Fruit fly (Drosophila melanogaster) whole organism, prepupa: ENCODE results near the gene CG18258.

ENCODE experiments used
- Blimp-1 ChIP-seq: fragments of 200-800 bp; sonication (Bioruptor generic); optimal IDR thresholded peaks from 3 replicates; lab custom pipeline; 2017; ENCODE audit warnings: missing biosample characterization, missing genetic modification characterization, mild to moderate bottlenecking, moderate library complexity, missing genetic modification reagents
- CG11294 ChIP-seq: fragments of 200-800 bp; sonication (Bioruptor generic); IDR thresholded peaks from 2 replicates; pipeline ENCODE4 v1.3.6; 2022; ENCODE audit warnings: missing biosample characterization, missing genetic modification characterization
- CG11762 ChIP-seq: fragments of 200-800 bp; sonication (Bioruptor generic); optimal IDR thresholded peaks from 3 replicates; lab custom pipeline; 2016; ENCODE audit warnings: missing biosample characterization, missing genetic modification characterization; ENCODE audit not compliant: insufficient read depth
- CG11902 ChIP-seq: fragments of 200-800 bp; sonication (Bioruptor generic); optimal IDR thresholded peaks from 3 replicates; lab custom pipeline; 2016; ENCODE audit warnings: missing biosample characterization, missing genetic modification characterization
- CG15336 ChIP-seq: fragments of 200-800 bp; sonication (Bioruptor generic); IDR thresholded peaks from 2 replicates; pipeline ENCODE4 v1.3.6; 2022; ENCODE audit warnings: missing biosample characterization, missing genetic modification characterization
- CG1621 ChIP-seq: fragments of 200-800 bp; sonication (Bioruptor generic); optimal IDR thresholded peaks from 3 replicates; lab custom pipeline; 2018; ENCODE audit warnings: missing biosample characterization, mild to moderate bottlenecking, missing genetic modification characterization
- CG16779 ChIP-seq: fragments of 200-800 bp; sonication (Bioruptor generic); optimal IDR thresholded peaks from 3 replicates; lab custom pipeline; 2017; ENCODE audit warnings: missing biosample characterization, mild to moderate bottlenecking, missing genetic modification characterization
- CG32006 ChIP-seq: fragments of 200-800 bp; sonication (Bioruptor generic); optimal IDR thresholded peaks from 3 replicates; lab custom pipeline; 2017; ENCODE audit warnings: missing biosample characterization, mild to moderate bottlenecking, missing genetic modification characterization
- CG34406 ChIP-seq: fragments of 200-800 bp; sonication (Bioruptor generic); optimal IDR thresholded peaks from 3 replicates; lab custom pipeline; 2016; ENCODE audit warnings: missing biosample characterization, missing genetic modification characterization
- CG3919 ChIP-seq: fragments of 200-800 bp; sonication (Bioruptor generic); optimal IDR thresholded peaks from 3 replicates; lab custom pipeline; 2016; ENCODE audit warnings: missing biosample characterization, missing genetic modification characterization
- CG4318 ChIP-seq: fragments of 200-800 bp; sonication (Bioruptor generic); optimal IDR thresholded peaks from 3 replicates; lab custom pipeline; 2017; ENCODE audit warnings: missing biosample characterization, mild to moderate bottlenecking, missing genetic modification characterization
- CG6163 ChIP-seq: fragments of 200-800 bp; sonication (Bioruptor generic); IDR thresholded peaks from 3 replicates; pipeline ENCODE4 v1.3.6; 2022; ENCODE audit warnings: missing biosample characterization, missing genetic modification characterization
- CG6276 ChIP-seq: fragments of 200-800 bp; sonication (Bioruptor generic); optimal IDR thresholded peaks from 2 replicates; lab custom pipeline; 2017; ENCODE audit warnings: missing biosample characterization, mild to moderate bottlenecking, missing genetic modification characterization
- CG6792 ChIP-seq: fragments of 200-800 bp; sonication (Bioruptor generic); optimal IDR thresholded peaks from 3 replicates; lab custom pipeline; 2016; ENCODE audit warnings: missing biosample characterization, missing genetic modification characterization
- CG6854 ChIP-seq: fragments of 200-800 bp; sonication (Bioruptor generic); optimal IDR thresholded peaks from 2 replicates; lab custom pipeline; 2017; ENCODE audit warnings: missing biosample characterization, mild to moderate bottlenecking, missing genetic modification characterization
- CG7368 ChIP-seq: fragments of 200-800 bp; sonication (Bioruptor generic); optimal IDR thresholded peaks from 3 replicates; lab custom pipeline; 2016; ENCODE audit warnings: missing biosample characterization, missing genetic modification characterization
- CG8632 ChIP-seq: fragments of 200-800 bp; sonication (Bioruptor generic); optimal IDR thresholded peaks from 3 replicates; lab custom pipeline; 2016; ENCODE audit warnings: missing biosample characterization, missing genetic modification characterization
- CG9139 ChIP-seq: fragments of 200-800 bp; sonication (Bioruptor generic); optimal IDR thresholded peaks from 3 replicates; lab custom pipeline; 2017; ENCODE audit warnings: missing biosample characterization, mild to moderate bottlenecking, missing genetic modification characterization
- Eip75B ChIP-seq: fragments of 200-800 bp; sonication (Bioruptor generic); optimal IDR thresholded peaks from 3 replicates; lab custom pipeline; 2016; ENCODE audit warnings: missing biosample characterization, missing genetic modification characterization
- Eip78C ChIP-seq: fragments of 200-800 bp; sonication (Bioruptor generic); peaks from one replicate; lab custom pipeline; 2016; ENCODE audit warnings: missing biosample characterization, missing genetic modification characterization
- Eip93F ChIP-seq: fragments of 200-800 bp; sonication (Bioruptor generic); optimal IDR thresholded peaks from 2 replicates; lab custom pipeline; 2016; ENCODE audit warnings: missing biosample characterization, mild to moderate bottlenecking, missing genetic modification characterization
- Ets96B ChIP-seq: fragments of 200-800 bp; optimal IDR thresholded peaks from 2 replicates; lab custom pipeline; 2019; ENCODE audit warnings: missing biosample characterization, mild to moderate bottlenecking, missing genetic modification characterization, moderate library complexity
- Hr38 ChIP-seq: sonication (Bioruptor generic); optimal IDR thresholded peaks from 2 replicates; lab custom pipeline; 2016; ENCODE audit warnings: missing biosample characterization, missing genetic modification characterization
- Hr39 ChIP-seq: fragments of 200-800 bp; sonication (Bioruptor generic); optimal IDR thresholded peaks from 2 replicates; lab custom pipeline; 2016; ENCODE audit warnings: missing biosample characterization, missing genetic modification characterization
- Hr4 ChIP-seq: fragments of 200-800 bp; sonication (Bioruptor generic); optimal IDR thresholded peaks from 3 replicates; lab custom pipeline; 2016; ENCODE audit warnings: missing biosample characterization, missing genetic modification characterization
- Lpt ChIP-seq: fragments of 200-800 bp; sonication (Bioruptor generic); optimal IDR thresholded peaks from 3 replicates; lab custom pipeline; 2016; ENCODE audit warnings: missing biosample characterization, missing genetic modification characterization
- Met ChIP-seq: fragments of 200-800 bp; sonication (Bioruptor generic); optimal IDR thresholded peaks from 3 replicates; lab custom pipeline; 2016; ENCODE audit warnings: missing biosample characterization, missing genetic modification characterization
- OdsH ChIP-seq: fragments of 200-800 bp; sonication (Bioruptor generic); optimal IDR thresholded peaks from 3 replicates; lab custom pipeline; 2016; ENCODE audit warnings: missing biosample characterization, missing genetic modification characterization
- Sox102F ChIP-seq: fragments of 200-800 bp; sonication (Bioruptor generic); optimal IDR thresholded peaks from 2 replicates; lab custom pipeline; 2016; ENCODE audit warnings: missing biosample characterization, mild to moderate bottlenecking, missing genetic modification characterization
- Sox14 ChIP-seq: fragments of 200-800 bp; sonication (Bioruptor generic); optimal IDR thresholded peaks from 3 replicates; lab custom pipeline; 2016; ENCODE audit warnings: missing biosample characterization, missing genetic modification characterization
- Sox15 ChIP-seq: fragments of 200-800 bp; sonication (Bioruptor generic); optimal IDR thresholded peaks from 3 replicates; lab custom pipeline; 2016; ENCODE audit warnings: missing biosample characterization, missing genetic modification characterization
- acj6 ChIP-seq: fragments of 200-800 bp; sonication (Bioruptor generic); optimal IDR thresholded peaks from 3 replicates; lab custom pipeline; 2016; ENCODE audit warnings: missing biosample characterization, missing genetic modification characterization
- cyc ChIP-seq: fragments of 200-800 bp; sonication (Bioruptor generic); optimal IDR thresholded peaks from 3 replicates; lab custom pipeline; 2016; ENCODE audit warnings: missing biosample characterization, missing genetic modification characterization
- dac ChIP-seq: fragments of 200-800 bp; sonication (Bioruptor generic); optimal IDR thresholded peaks from 2 replicates; lab custom pipeline; 2017; ENCODE audit warnings: missing biosample characterization, mild to moderate bottlenecking, missing genetic modification characterization
- dsx ChIP-seq: fragments of 200-800 bp; optimal IDR thresholded peaks from 3 replicates; lab custom pipeline; 2019; ENCODE audit warnings: missing biosample characterization, mild to moderate bottlenecking, missing genetic modification characterization, moderate library complexity; ENCODE audit not compliant: poor library complexity, severe bottlenecking
- eg ChIP-seq: fragments of 200-800 bp; sonication (Bioruptor generic); IDR thresholded peaks from 3 replicates; pipeline ENCODE4 v1.3.6; 2022; ENCODE audit warnings: missing biosample characterization, missing genetic modification characterization
- esn ChIP-seq: fragments of 200-800 bp; sonication (Bioruptor generic); optimal IDR thresholded peaks from 2 replicates; lab custom pipeline; 2016; ENCODE audit warnings: missing biosample characterization, mild to moderate bottlenecking, missing genetic modification characterization, moderate library complexity
- fd85E ChIP-seq: fragments of 200-800 bp; sonication (Bioruptor generic); optimal IDR thresholded peaks from 3 replicates; lab custom pipeline; 2016; ENCODE audit warnings: missing biosample characterization, missing genetic modification characterization
- net ChIP-seq: fragments of 200-800 bp; sonication (Bioruptor generic); optimal IDR thresholded peaks from 3 replicates; lab custom pipeline; 2016; ENCODE audit warnings: missing biosample characterization, missing genetic modification characterization
- pdm3 ChIP-seq: fragments of 200-800 bp; sonication (Bioruptor generic); optimal IDR thresholded peaks from 3 replicates; lab custom pipeline; 2016; ENCODE audit warnings: missing biosample characterization, missing genetic modification characterization
- salr ChIP-seq, 2 experiments: fragments of 200-800 bp; sonication (Bioruptor generic); optimal IDR thresholded peaks; 3 replicates each; lab custom pipeline; 2016 to 2018; ENCODE audit warnings: missing biosample characterization in 2 of 2, missing genetic modification characterization in 2 of 2, mild to moderate bottlenecking in 1 of 2
- ss ChIP-seq, 2 experiments: fragments of 200-800 bp; sonication (Bioruptor generic); optimal IDR thresholded peaks; 2 replicates in 1 of 2; 3 replicates in 1 of 2; lab custom pipeline; 2017 to 2018; ENCODE audit warnings: mild to moderate bottlenecking in 2 of 2, missing biosample characterization in 2 of 2, missing genetic modification characterization in 2 of 2, moderate library complexity in 1 of 2
- svp ChIP-seq: fragments of 200-800 bp; sonication (Bioruptor generic); peaks from one replicate; lab custom pipeline; 2016; ENCODE audit warnings: missing biosample characterization, missing genetic modification characterization

CG18258 gene

DNA sequence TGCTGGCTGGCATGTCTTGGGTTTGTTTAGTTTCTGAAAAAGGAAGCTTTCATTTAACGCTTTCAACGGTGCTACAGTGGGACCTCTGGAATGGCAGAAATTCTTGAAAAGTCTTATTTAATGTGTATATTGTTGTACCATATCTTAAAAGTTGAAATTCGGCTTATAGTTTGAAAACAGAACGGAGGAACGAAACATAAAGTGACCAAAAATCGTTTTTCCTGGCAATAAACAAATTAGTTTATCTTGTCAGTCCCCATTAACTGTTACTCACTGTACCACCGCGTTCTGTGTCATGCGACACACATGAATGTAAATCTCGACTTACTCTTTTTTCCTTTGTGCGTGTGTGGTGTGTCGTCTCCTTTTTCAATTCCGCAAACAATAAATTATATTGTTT, 40.0 kb upstream of the CG18258 start (continued):
- TF ChIP-seq Ets96B (no peak), cyc (GFP tag; lab: Kevin White, UChicago) (peak; percentile 69), CG3919 (GFP tag; lab: Kevin White, UChicago) (peak; percentile 19), net (GFP tag; lab: Kevin White, UChicago) (peak; percentile 11), Lpt (no peak), Sox15 (peak; percentile 3), esn (GFP tag; lab: Kevin White, UChicago) (peak; percentile 68), Hr39 (GFP tag; lab: Kevin White, UChicago) (peak; percentile 75), CG11902 (GFP tag; lab: Kevin White, UChicago) (peak; percentile 5), fd85E (GFP tag; lab: Kevin White, UChicago) (no peak), Hr38 (GFP tag; lab: Kevin White, UChicago) (no peak), CG6792 (peak; percentile 43), CG6854 (no peak), Eip75B (GFP tag; lab: Kevin White, UChicago) (peak; percentile 37), CG4318 (GFP tag; lab: Kevin White, UChicago) (no peak), CG32006 (GFP tag; lab: Kevin White, UChicago) (no peak), acj6 (GFP tag; lab: Kevin White, UChicago) (peak; percentile 34), CG34406 (GFP tag; lab: Kevin White, UChicago) (peak; percentile 22)

DNA sequence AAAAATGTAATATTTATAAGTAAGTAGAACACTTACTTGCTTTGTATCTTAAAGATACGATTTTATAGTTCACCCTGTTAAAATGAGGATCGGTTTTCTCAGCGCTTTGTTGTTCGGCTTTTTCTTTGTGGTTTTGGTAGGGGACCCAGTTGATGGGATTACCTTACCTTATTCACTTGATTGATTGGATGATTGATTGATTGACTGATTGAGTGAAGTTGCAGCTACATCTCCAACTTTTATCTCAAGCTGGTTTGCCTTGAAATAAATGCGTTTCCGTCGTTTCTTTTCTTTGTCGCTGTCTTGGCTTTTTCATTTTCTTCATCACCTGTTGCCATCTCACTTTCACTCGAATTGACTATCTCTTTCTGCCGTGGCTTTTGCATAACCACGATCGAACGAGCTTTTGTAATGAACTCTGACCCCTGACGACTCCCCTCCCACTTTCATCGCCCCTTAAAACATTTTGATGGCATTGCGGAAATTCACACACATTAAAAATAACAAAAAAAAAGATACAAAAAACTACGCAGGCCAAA, 39.3 kb upstream of the CG18258 start:
- TF ChIP-seq svp (GFP tag; lab: Kevin White, UChicago) (peak; percentile 9), Blimp-1 (GFP tag; lab: Kevin White, UChicago) (peak; percentile 5), cyc (GFP tag; lab: Kevin White, UChicago) (no peak), dsx (no peak), Eip78C (peak; percentile 31), Eip93F (no peak)

DNA sequence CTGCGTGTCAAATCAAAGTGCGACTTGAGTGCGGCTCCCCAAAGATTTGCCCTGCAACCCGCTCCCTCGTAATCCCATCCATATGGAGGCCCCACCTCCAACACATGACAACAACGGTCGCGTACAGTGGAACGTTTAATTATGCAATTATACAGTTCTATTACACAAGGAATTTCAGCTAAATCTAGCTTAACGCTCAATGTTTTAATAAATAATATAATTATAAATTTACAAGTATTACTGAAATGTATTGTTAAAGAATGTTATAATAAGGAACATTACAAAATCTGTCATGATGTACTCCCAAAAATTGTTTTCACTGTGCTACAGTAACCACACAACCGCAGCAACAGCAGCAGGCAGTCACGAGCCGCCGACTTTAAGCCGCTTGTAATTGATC, 38.0 kb upstream of the CG18258 start:
- TF ChIP-seq Ets96B (no peak), CG34406 (GFP tag; lab: Kevin White, UChicago) (no peak), dac (GFP tag; lab: Kevin White, UChicago) (no peak), Lpt (no peak), Eip78C (peak; percentile 9), OdsH (GFP tag; lab: Kevin White, UChicago) (no peak), salr (GFP tag; optimal IDR thresholded peaks at IDR 0.05; lab: Kevin White, UChicago) (no peak), CG32006 (GFP tag; lab: Kevin White, UChicago) (peak; percentile 45), Eip93F (no peak), Hr4 (no peak), eg (GFP tag; lab: Robert Waterston, UW) (peak; percentile 58; the same call in 2 of the 3 replicates), CG6163 (GFP tag; lab: Robert Waterston, UW) (peak; percentile 40; the same call in 1 of the 3 replicates), CG15336 (GFP tag; lab: Robert Waterston, UW) (peak; percentile 57), CG11294 (GFP tag; lab: Robert Waterston, UW) (peak; percentile 31; the same call in 1 of the 2 replicates), svp (GFP tag; lab: Kevin White, UChicago) (peak; percentile 6)

DNA sequence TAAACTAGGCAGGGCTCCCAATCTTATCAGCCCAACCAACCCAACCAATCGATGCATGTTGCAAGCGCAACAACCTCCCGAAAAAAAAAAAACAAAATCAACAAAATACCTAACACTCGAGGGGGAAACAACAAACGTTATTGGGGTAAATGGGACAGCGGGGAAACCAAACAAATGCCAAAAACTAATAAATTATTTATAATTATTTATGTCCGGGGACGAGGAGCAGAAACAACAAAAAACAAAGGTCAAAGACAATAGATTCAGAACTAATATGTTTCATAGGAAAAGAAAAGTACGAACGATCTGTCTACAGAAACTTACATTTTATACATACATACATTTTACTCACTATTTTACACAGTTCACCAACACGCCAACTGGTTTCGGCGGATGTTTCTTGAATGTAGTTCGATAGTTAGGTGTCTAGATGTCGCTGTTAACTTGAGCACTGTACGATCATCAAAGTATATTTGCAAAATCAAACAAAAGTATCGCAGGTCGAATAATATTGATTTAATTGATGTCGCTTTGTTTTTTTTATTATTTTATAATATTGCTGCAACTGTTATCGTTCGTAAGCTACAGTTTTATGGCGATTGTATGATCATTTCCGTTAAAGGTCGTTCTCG, 36.4 kb upstream of the CG18258 start:
- TF ChIP-seq CG9139 (GFP tag; lab: Kevin White, UChicago) (no peak), eg (GFP tag; lab: Robert Waterston, UW) (no peak), acj6 (GFP tag; lab: Kevin White, UChicago) (peak; percentile 28), cyc (GFP tag; lab: Kevin White, UChicago) (peak; percentile 41), pdm3 (peak; percentile 39), CG16779 (tag; lab: Kevin White, UChicago) (no peak), Met (GFP tag; lab: Kevin White, UChicago) (peak; percentile 34), dsx (no peak), Eip93F (no peak), CG32006 (GFP tag; lab: Kevin White, UChicago) (no peak), Hr38 (GFP tag; lab: Kevin White, UChicago) (no peak), CG6276 (GFP tag; lab: Kevin White, UChicago) (no peak), CG1621 (tag; lab: Kevin White, UChicago) (no peak), ss (GFP tag; optimal IDR thresholded peaks at IDR 0.05; lab: Kevin White, UChicago) (no peak), CG7368 (GFP tag; lab: Kevin White, UChicago) (no peak), CG11762 (no peak), Sox14 (peak; percentile 14), Sox15 (no peak), CG34406 (GFP tag; lab: Kevin White, UChicago) (no peak), salr (GFP tag; optimal IDR thresholded peaks at IDR 0.05; lab: Kevin White, UChicago) (no peak), CG8632 (GFP tag; lab: Kevin White, UChicago) (no peak), Eip78C (peak; percentile 71), Sox102F (GFP tag; lab: Kevin White, UChicago) (no peak), Blimp-1 (GFP tag; lab: Kevin White, UChicago) (no peak)
